Worm (Caenorhabditis elegans): Measurements from ENCODE around the gene fbxl-3.

fbxl-3 gene

DNA sequence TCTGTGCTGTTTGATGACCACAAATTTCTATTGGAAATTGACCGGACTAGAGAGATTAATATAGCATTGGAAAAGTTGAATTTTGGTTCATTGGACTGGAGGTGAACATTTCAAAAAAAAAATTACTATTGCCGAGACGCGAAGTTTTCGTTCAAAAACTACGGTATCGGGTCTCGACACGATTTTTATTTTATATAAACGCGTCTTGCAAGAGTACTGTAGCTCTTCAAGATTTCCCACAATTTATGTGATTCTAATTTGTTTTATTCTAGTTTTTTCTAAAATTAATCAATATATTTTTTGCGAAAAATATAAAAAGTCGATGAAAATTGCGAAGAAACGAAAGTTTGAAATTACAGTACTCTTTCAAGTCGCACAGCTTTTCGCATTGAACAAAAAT is 28.1 kb downstream of the fbxl-3 start, which contains the start of gene F09E5.12:
Gene F09E5.12 (minus strand): TSS at position 101 of the 400 bp plus-strand sequence.
- TF ChIP-seq T07F8.4 (tag; optimal IDR thresholded peaks at IDR 0.05) (no peak), ceh-40 (GFP tag; IDR thresholded peaks at IDR 0.05) (no peak)

DNA sequence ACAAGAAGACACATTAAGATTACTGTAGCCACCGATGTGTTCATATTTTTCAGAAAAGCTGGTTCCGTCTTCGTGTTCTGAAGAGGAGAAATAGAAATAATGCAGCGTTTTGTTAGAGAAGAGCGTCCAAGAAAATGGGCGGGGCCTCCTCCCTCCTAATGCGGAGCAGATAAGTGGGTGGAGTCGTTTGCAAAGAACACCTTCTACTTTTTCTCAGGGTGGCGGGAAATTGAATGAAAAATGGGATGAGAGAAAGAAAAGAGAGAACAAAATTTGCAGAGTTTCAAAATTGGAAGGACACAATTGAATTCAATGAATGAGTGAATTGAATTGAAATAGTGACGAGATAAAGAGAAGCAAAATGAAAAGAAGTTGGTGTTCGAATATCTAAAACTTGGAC is 33.1 kb downstream of the fbxl-3 start, which contains the start of gene F09E5.16:
Gene F09E5.16 (minus strand): TSS at position 101 of the 400 bp plus-strand sequence.
- TF ChIP-seq zim-3 (tag; optimal IDR thresholded peaks at IDR 0.05) = no peak

ce11 chrII:5364516-5364915 is 34.2 kb downstream of the fbxl-3 start:
- TF ChIP-seq gei-17 (GFP tag; optimal IDR thresholded peaks at IDR 0.05) (no peak), hsf-1 (GFP tag; IDR thresholded peaks at IDR 0.05) (no peak), zim-3 (tag; optimal IDR thresholded peaks at IDR 0.05) (no peak), lin-26 (GFP tag; IDR thresholded peaks at IDR 0.05) (no peak), snpc-1.3 (tag; optimal IDR thresholded peaks at IDR 0.05; ENCODE audit: insufficient read depth) (no peak), T07F8.4 (tag; optimal IDR thresholded peaks at IDR 0.05) (no peak), tbp1 (GFP tag; optimal IDR thresholded peaks at IDR 0.05) (no peak), Y53F4B.3 (GFP tag; IDR thresholded peaks at IDR 0.05) (no peak), F57A8.1 (GFP tag; optimal IDR thresholded peaks at IDR 0.05) (no peak), mcd-1 (GFP tag; IDR thresholded peaks at IDR 0.05) (no peak), C17E4.6 (GFP tag; IDR thresholded peaks at IDR 0.05) (no peak), him-1 (tag; optimal IDR thresholded peaks at IDR 0.05) (no peak), rec-8 (tag; optimal IDR thresholded peaks at IDR 0.05) (no peak), T26A5.8 (tag; optimal IDR thresholded peaks at IDR 0.05) (no peak), ceh-79 (tag; optimal IDR thresholded peaks at IDR 0.05) (no peak), madf-10 (tag; optimal IDR thresholded peaks at IDR 0.05) (no peak)

DNA sequence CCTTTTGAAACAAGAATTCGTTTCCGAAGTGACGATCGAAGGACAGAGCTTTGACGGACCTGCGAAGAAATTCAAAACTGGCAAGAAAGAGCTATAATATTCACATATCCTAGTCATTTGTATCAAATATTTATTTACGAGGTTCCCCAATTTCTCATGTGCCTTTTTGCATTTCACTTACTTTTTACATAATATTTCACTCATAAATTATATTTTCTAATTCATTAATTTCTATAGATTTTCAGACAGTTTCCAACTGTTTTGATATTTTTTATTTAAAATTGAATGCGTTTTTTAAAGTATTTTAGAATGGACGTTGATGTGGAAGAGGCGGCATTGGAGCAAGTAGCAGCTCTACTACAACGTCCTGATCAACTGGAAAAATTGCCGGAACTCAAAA is 39.5 kb downstream of the fbxl-3 start, which contains the start of gene sec-6:
Gene sec-6 (plus strand): TSS at position 301 of the 400 bp plus-strand sequence.
- TF ChIP-seq lin-35 (GFP tag; optimal IDR thresholded peaks at IDR 0.05) = no peak
- no peak for TF ChIP-seq sea-2 (GFP tag; IDR thresholded peaks at IDR 0.05)
- no peak for TF ChIP-seq attf-6 (GFP tag; IDR thresholded peaks at IDR 0.05)
- no peak for TF ChIP-seq ztf-3 (GFP tag; optimal IDR thresholded peaks at IDR 0.05)
- no peak for TF ChIP-seq ztf-18 (tag; optimal IDR thresholded peaks at IDR 0.05)
- no peak for TF ChIP-seq ztf-28 (GFP tag; IDR thresholded peaks at IDR 0.05)
- TF ChIP-seq tbx-9 (tag; optimal IDR thresholded peaks at IDR 0.05; ENCODE audit: borderline replicate concordance) = no peak
- no peak for TF ChIP-seq ztf-6 (GFP tag; IDR thresholded peaks at IDR 0.05)
- no peak for TF ChIP-seq atf-7 (tag; optimal IDR thresholded peaks at IDR 0.05)
- TF ChIP-seq T26A5.8 (tag; optimal IDR thresholded peaks at IDR 0.05) = no peak
- TF ChIP-seq Y67H2A.10 (GFP tag; conservative IDR thresholded peaks at IDR 0.05) = no peak
- no peak for TF ChIP-seq xnd-1 (tag; optimal IDR thresholded peaks at IDR 0.05)
- TF ChIP-seq nfyb-1 (GFP tag; IDR thresholded peaks at IDR 0.05) = no peak
- no peak for TF ChIP-seq lag-1 (GFP tag; IDR thresholded peaks at IDR 0.05)
- no peak for TF ChIP-seq tlf-1 (GFP tag; optimal IDR thresholded peaks at IDR 0.05)
- no peak for TF ChIP-seq zim-3 (tag; optimal IDR thresholded peaks at IDR 0.05)
- no peak for TF ChIP-seq let-607 (tag; optimal IDR thresholded peaks at IDR 0.05)
- no peak for TF ChIP-seq pha-4 (tag; optimal IDR thresholded peaks at IDR 0.05)

All from whole organism, young adult.